Worm (Caenorhabditis elegans): ENCODE results near the gene gcy-32.
A peak's percentile ranks its signal among the peaks of the same experiment; 100 is the strongest.

Gene gcy-32

ce11 chrV:13880163-13880562, 35.1 kb downstream of the gcy-32 start:
- no peak for TF ChIP-seq ZK546.5 (tag; optimal IDR thresholded peaks at IDR 0.05)
- no peak for TF ChIP-seq elt-3 (tag; optimal IDR thresholded peaks at IDR 0.05)
- no peak for TF ChIP-seq aly-2 (tag; optimal IDR thresholded peaks at IDR 0.05)
- peak; percentile 56 for TF ChIP-seq pha-4 (tag; optimal IDR thresholded peaks at IDR 0.05)
- TF ChIP-seq nhr-11 (tag; optimal IDR thresholded peaks at IDR 0.05), result no peak
- no peak for TF ChIP-seq nhr-237 (tag; optimal IDR thresholded peaks at IDR 0.05)
- TF ChIP-seq zag-1 (tag; optimal IDR thresholded peaks at IDR 0.05), result no peak
- no peak for TF ChIP-seq eor-1 (tag; optimal IDR thresholded peaks at IDR 0.05)
- no peak for TF ChIP-seq unc-39 (tag; optimal IDR thresholded peaks at IDR 0.05)
- no peak for TF ChIP-seq pqm-1 (tag; optimal IDR thresholded peaks at IDR 0.05)
- TF ChIP-seq R02D3.7 (tag; optimal IDR thresholded peaks at IDR 0.05), result no peak
- peak; percentile 28 for TF ChIP-seq snpc-4 (tag; optimal IDR thresholded peaks at IDR 0.05)
- TF ChIP-seq nfya-1 (tag; optimal IDR thresholded peaks at IDR 0.05; ENCODE audit: insufficient read depth), result peak; percentile 20
- TF ChIP-seq nhr-25 (tag; optimal IDR thresholded peaks at IDR 0.05), result peak; percentile 19
- no peak for TF ChIP-seq skn-1 (tag; optimal IDR thresholded peaks at IDR 0.05)
- TF ChIP-seq jun-1 (tag; optimal IDR thresholded peaks at IDR 0.05), result no peak
- no peak for TF ChIP-seq ceh-28 (tag; optimal IDR thresholded peaks at IDR 0.05)
- no peak for TF ChIP-seq hmg-11 (tag; optimal IDR thresholded peaks at IDR 0.05)
- no peak for TF ChIP-seq elt-1 (tag; optimal IDR thresholded peaks at IDR 0.05)
- no peak for TF ChIP-seq fkh-10 (GFP tag; optimal IDR thresholded peaks at IDR 0.05)
- no peak for TF ChIP-seq unc-62 (GFP tag; optimal IDR thresholded peaks at IDR 0.05)
- TF ChIP-seq lin-15B (tag; optimal IDR thresholded peaks at IDR 0.05), result peak; percentile 63
- TF ChIP-seq mml-1 (tag; optimal IDR thresholded peaks at IDR 0.05), result no peak
- TF ChIP-seq nhr-43 (tag; optimal IDR thresholded peaks at IDR 0.05; ENCODE audit: poor library complexity, severe bottlenecking), result peak; percentile 30

ce11 chrV:13879241-13879640, 36.0 kb downstream of the gcy-32 start, which contains the start of gene lbp-7:
lbp-7 (plus strand) TSS chrV:13879552.
- TF ChIP-seq pha-4 (tag; optimal IDR thresholded peaks at IDR 0.05) (peak; percentile 41), lin-15B (tag; optimal IDR thresholded peaks at IDR 0.05) (no peak), pqm-1 (tag; optimal IDR thresholded peaks at IDR 0.05) (peak; percentile 94), jun-1 (tag; optimal IDR thresholded peaks at IDR 0.05) (peak; percentile 23), unc-39 (tag; optimal IDR thresholded peaks at IDR 0.05) (no peak), elt-2 (tag; optimal IDR thresholded peaks at IDR 0.05) (peak; percentile 93)

- TF ChIP-seq jun-1 (tag; optimal IDR thresholded peaks at IDR 0.05), result peak; percentile 11
- TF ChIP-seq elt-2 (tag; optimal IDR thresholded peaks at IDR 0.05), result peak; percentile 86
- peak; percentile 93 for TF ChIP-seq pqm-1 (tag; optimal IDR thresholded peaks at IDR 0.05)
- TF ChIP-seq egl-5 (tag; optimal IDR thresholded peaks at IDR 0.05), result no peak
- peak; percentile 14 for TF ChIP-seq lin-15B (tag; optimal IDR thresholded peaks at IDR 0.05)
Measured at ce11 chrV:13878226-13878625, 37.1 kb downstream of the gcy-32 start.

- TF ChIP-seq zag-1 (tag; optimal IDR thresholded peaks at IDR 0.05) (no peak), tbx-2 (tag; optimal IDR thresholded peaks at IDR 0.05) (no peak), daf-12 (tag; optimal IDR thresholded peaks at IDR 0.05) (no peak), unc-62 (GFP tag; optimal IDR thresholded peaks at IDR 0.05) (no peak), lin-39 (tag; optimal IDR thresholded peaks at IDR 0.05) (no peak), unc-39 (tag; optimal IDR thresholded peaks at IDR 0.05) (no peak), nhr-23 (tag; optimal IDR thresholded peaks at IDR 0.05) (no peak), nhr-12 (tag; optimal IDR thresholded peaks at IDR 0.05) (no peak), fos-1 (tag; optimal IDR thresholded peaks at IDR 0.05) (no peak), nhr-77 (tag; optimal IDR thresholded peaks at IDR 0.05) (no peak), eor-1 (tag; optimal IDR thresholded peaks at IDR 0.05) (no peak), ama-1 (optimal IDR thresholded peaks at IDR 0.05) (no peak), elt-3 (tag; optimal IDR thresholded peaks at IDR 0.05) (no peak), elt-1 (tag; optimal IDR thresholded peaks at IDR 0.05) (no peak)
Measured at ce11 chrV:13876529-13876928, 38.8 kb downstream of the gcy-32 start, which contains the start of gene T22G5.1. T22G5.1 (plus strand) TSS chrV:13876829.

ce11 chrV:13873323-13873722, 42.0 kb downstream of the gcy-32 start:
- TF ChIP-seq egl-27 (tag; optimal IDR thresholded peaks at IDR 0.05) (no peak), nhr-23 (tag; optimal IDR thresholded peaks at IDR 0.05) (no peak), unc-62 (GFP tag; optimal IDR thresholded peaks at IDR 0.05) (no peak), ama-1 (optimal IDR thresholded peaks at IDR 0.05) (no peak), elt-2 (tag; optimal IDR thresholded peaks at IDR 0.05) (no peak), mml-1 (tag; optimal IDR thresholded peaks at IDR 0.05) (no peak), nhr-43 (tag; optimal IDR thresholded peaks at IDR 0.05; ENCODE audit: poor library complexity, severe bottlenecking) (no peak), snpc-4 (tag; optimal IDR thresholded peaks at IDR 0.05) (no peak), hmg-11 (tag; optimal IDR thresholded peaks at IDR 0.05) (no peak), ztf-4 (tag; optimal IDR thresholded peaks at IDR 0.05) (no peak), tbx-2 (tag; optimal IDR thresholded peaks at IDR 0.05) (no peak), aly-2 (tag; optimal IDR thresholded peaks at IDR 0.05) (no peak), elt-1 (tag; optimal IDR thresholded peaks at IDR 0.05) (no peak)

Measured in whole organism, L3 larva.